Worm (Caenorhabditis elegans): ENCODE measurements around the gene W01C8.5.

Gene W01C8.5

ce11 chrX:5707809-5708208, 10.7 kb upstream of the W01C8.5 start (continued):
- TF ChIP-seq ceh-24 (tag; optimal IDR thresholded peaks at IDR 0.05) (peak; percentile 50), unc-86 (tag; optimal IDR thresholded peaks at IDR 0.05) (peak; percentile 85), gmeb-2 (tag; optimal IDR thresholded peaks at IDR 0.05) (peak; percentile 81), pat-9 (tag; optimal IDR thresholded peaks at IDR 0.05) (peak; percentile 91), hlh-8 (tag; optimal IDR thresholded peaks at IDR 0.05) (peak; percentile 67), dve-1 (tag; optimal IDR thresholded peaks at IDR 0.05) (peak; percentile 71), sdc-2 (tag; optimal IDR thresholded peaks at IDR 0.05) (peak; percentile 91), ahr-1 (tag; optimal IDR thresholded peaks at IDR 0.05) (peak; percentile 65), nfya-1 (tag; optimal IDR thresholded peaks at IDR 0.05) (peak; percentile 46), pros-1 (tag; optimal IDR thresholded peaks at IDR 0.05) (no peak), ceh-9 (tag; optimal IDR thresholded peaks at IDR 0.05) (peak; percentile 58), fax-1 (tag; optimal IDR thresholded peaks at IDR 0.05) (peak; percentile 78), zip-5 (tag; optimal IDR thresholded peaks at IDR 0.05) (peak; percentile 53), pax-1 (tag; optimal IDR thresholded peaks at IDR 0.05) (no peak), ceh-18 (tag; optimal IDR thresholded peaks at IDR 0.05) (peak; percentile 63), hlh-6 (tag; optimal IDR thresholded peaks at IDR 0.05) (peak; percentile 93)

ce11 chrX:5699555-5699954, 2.4 kb upstream of the W01C8.5 start:
- TF ChIP-seq ceh-48 (tag; optimal IDR thresholded peaks at IDR 0.05) (no peak), unc-42 (tag; optimal IDR thresholded peaks at IDR 0.05) (peak; percentile 7), K09A11.1 (tag; optimal IDR thresholded peaks at IDR 0.05; ENCODE audit: insufficient read depth) (no peak), pat-9 (tag; optimal IDR thresholded peaks at IDR 0.05) (no peak)

- TF ChIP-seq sdc-2 (tag; optimal IDR thresholded peaks at IDR 0.05): no peak
- TF ChIP-seq ref-2 (tag; optimal IDR thresholded peaks at IDR 0.05): peak; percentile 35
- TF ChIP-seq madf-2 (tag; optimal IDR thresholded peaks at IDR 0.05): no peak
- no peak for TF ChIP-seq sox-2 (GFP tag; IDR thresholded peaks at IDR 0.05)
- no peak for TF ChIP-seq fkh-10 (GFP tag; optimal IDR thresholded peaks at IDR 0.05)
- no peak for TF ChIP-seq eyg-1 (tag; optimal IDR thresholded peaks at IDR 0.05)
- no peak for TF ChIP-seq dve-1 (tag; optimal IDR thresholded peaks at IDR 0.05)
- peak; percentile 51 for TF ChIP-seq ceh-34 (tag; optimal IDR thresholded peaks at IDR 0.05)
- TF ChIP-seq lin-11 (tag; optimal IDR thresholded peaks at IDR 0.05): no peak
- no peak for TF ChIP-seq ahr-1 (tag; optimal IDR thresholded peaks at IDR 0.05)
Observed at ce11 chrX:5698419-5698818, 1.3 kb upstream of the W01C8.5 start.

ce11 chrX:5696197-5696596, 911 bp downstream of the W01C8.5 start:
- TF ChIP-seq sox-2 (GFP tag; IDR thresholded peaks at IDR 0.05) (no peak), pag-3 (tag; optimal IDR thresholded peaks at IDR 0.05; ENCODE audit: borderline replicate concordance) (no peak), Y22D7AL.16 (tag; optimal IDR thresholded peaks at IDR 0.05) (no peak), elt-2 (tag; optimal IDR thresholded peaks at IDR 0.05) (peak; percentile 87), ceh-22 (tag; optimal IDR thresholded peaks at IDR 0.05) (no peak), tbx-2 (tag; optimal IDR thresholded peaks at IDR 0.05) (peak; percentile 4), K02D7.2 (tag; optimal IDR thresholded peaks at IDR 0.05) (no peak)

- TF ChIP-seq odd-2 (tag; optimal IDR thresholded peaks at IDR 0.05) (no peak), pha-2 (tag; optimal IDR thresholded peaks at IDR 0.05) (no peak), ceh-45 (GFP tag; IDR thresholded peaks at IDR 0.05) (no peak), elt-2 (tag; optimal IDR thresholded peaks at IDR 0.05) (peak; percentile 7), ceh-48 (tag; optimal IDR thresholded peaks at IDR 0.05) (no peak)
Observed at ce11 chrX:5695416-5695815, 1.7 kb downstream of the W01C8.5 start.
